Fruit fly (Drosophila melanogaster): ENCODE measurements around the gene Skel.

Skel gene

dm6 chr3R:10686307-10687094 is at the start of gene Skel:
Gene Skel, plus strand, starts transcription at chr3R:10686943.
- no peak for TF ChIP-seq EcR (GFP tag; optimal IDR thresholded peaks at IDR 0.05)
- TF ChIP-seq psq (optimal IDR thresholded peaks at IDR 0.05), result no peak
- no peak for TF ChIP-seq pan (optimal IDR thresholded peaks at IDR 0.05)
- TF ChIP-seq usp (GFP tag; optimal IDR thresholded peaks at IDR 0.05), result no peak
- TF ChIP-seq CG8478 (optimal IDR thresholded peaks at IDR 0.05), result no peak
- no peak for TF ChIP-seq Dll (optimal IDR thresholded peaks at IDR 0.05)

- TF ChIP-seq usp (GFP tag; optimal IDR thresholded peaks at IDR 0.05) (no peak), EcR (GFP tag; optimal IDR thresholded peaks at IDR 0.05) (no peak), CG8478 (optimal IDR thresholded peaks at IDR 0.05) (no peak), Dll (optimal IDR thresholded peaks at IDR 0.05) (no peak), pan (optimal IDR thresholded peaks at IDR 0.05) (no peak)
These were observed 47.9 kb upstream of the Skel start for dm6 chr3R:10638641-10639348.

- no peak for TF ChIP-seq pan (optimal IDR thresholded peaks at IDR 0.05)
- TF ChIP-seq Dll (optimal IDR thresholded peaks at IDR 0.05), result no peak
- TF ChIP-seq CG8478 (optimal IDR thresholded peaks at IDR 0.05), result no peak
- no peak for TF ChIP-seq psq (optimal IDR thresholded peaks at IDR 0.05)
- TF ChIP-seq EcR (GFP tag; optimal IDR thresholded peaks at IDR 0.05), result no peak
- no peak for TF ChIP-seq usp (GFP tag; optimal IDR thresholded peaks at IDR 0.05)
These were observed 47.3 kb upstream of the Skel start, which contains the start of gene hth for dm6 chr3R:10639468-10639867. Gene hth, minus strand, starts transcription at chr3R:10639568.

- TF ChIP-seq psq (optimal IDR thresholded peaks at IDR 0.05) (no peak), pan (optimal IDR thresholded peaks at IDR 0.05) (no peak), CG8478 (optimal IDR thresholded peaks at IDR 0.05) (no peak), Dll (optimal IDR thresholded peaks at IDR 0.05) (no peak), usp (GFP tag; optimal IDR thresholded peaks at IDR 0.05) (no peak), EcR (GFP tag; optimal IDR thresholded peaks at IDR 0.05) (no peak)
These were observed 46.0 kb upstream of the Skel start for dm6 chr3R:10640552-10641266.

dm6 chr3R:10641284-10641683 is 45.5 kb upstream of the Skel start:
- no peak for TF ChIP-seq usp (GFP tag; optimal IDR thresholded peaks at IDR 0.05)
- TF ChIP-seq psq (optimal IDR thresholded peaks at IDR 0.05), result no peak
- TF ChIP-seq Dll (optimal IDR thresholded peaks at IDR 0.05), result no peak
- no peak for TF ChIP-seq pan (optimal IDR thresholded peaks at IDR 0.05)
- no peak for TF ChIP-seq CG8478 (optimal IDR thresholded peaks at IDR 0.05)
- TF ChIP-seq EcR (GFP tag; optimal IDR thresholded peaks at IDR 0.05), result no peak

dm6 chr3R:10643077-10643784 is 43.5 kb upstream of the Skel start:
- no peak for TF ChIP-seq CG8478 (optimal IDR thresholded peaks at IDR 0.05)
- TF ChIP-seq pan (optimal IDR thresholded peaks at IDR 0.05), result no peak

- no peak for TF ChIP-seq psq (optimal IDR thresholded peaks at IDR 0.05)
- TF ChIP-seq usp (GFP tag; optimal IDR thresholded peaks at IDR 0.05), result no peak
- no peak for TF ChIP-seq CG8478 (optimal IDR thresholded peaks at IDR 0.05)
- TF ChIP-seq EcR (GFP tag; optimal IDR thresholded peaks at IDR 0.05), result no peak
- TF ChIP-seq pan (optimal IDR thresholded peaks at IDR 0.05), result no peak
- no peak for TF ChIP-seq Dll (optimal IDR thresholded peaks at IDR 0.05)
These were observed 41.2 kb upstream of the Skel start for dm6 chr3R:10645508-10645907.

- no peak for TF ChIP-seq usp (GFP tag; optimal IDR thresholded peaks at IDR 0.05)
- no peak for TF ChIP-seq EcR (GFP tag; optimal IDR thresholded peaks at IDR 0.05)
- no peak for TF ChIP-seq pan (optimal IDR thresholded peaks at IDR 0.05)
These were observed 39.6 kb upstream of the Skel start for dm6 chr3R:10647171-10647570.

- TF ChIP-seq psq (optimal IDR thresholded peaks at IDR 0.05) (no peak), EcR (GFP tag; optimal IDR thresholded peaks at IDR 0.05) (no peak), CG8478 (optimal IDR thresholded peaks at IDR 0.05) (no peak), Dll (optimal IDR thresholded peaks at IDR 0.05) (no peak), pan (optimal IDR thresholded peaks at IDR 0.05) (no peak), usp (GFP tag; optimal IDR thresholded peaks at IDR 0.05) (no peak)
These were observed 38.1 kb upstream of the Skel start for dm6 chr3R:10648556-10649181.

dm6 chr3R:10650641-10651318 is 36.0 kb upstream of the Skel start:
- TF ChIP-seq usp (GFP tag; optimal IDR thresholded peaks at IDR 0.05) (no peak), pan (optimal IDR thresholded peaks at IDR 0.05) (no peak), CG8478 (optimal IDR thresholded peaks at IDR 0.05) (no peak), EcR (GFP tag; optimal IDR thresholded peaks at IDR 0.05) (no peak), psq (optimal IDR thresholded peaks at IDR 0.05) (no peak), Dll (optimal IDR thresholded peaks at IDR 0.05) (no peak)

dm6 chr3R:10654642-10655041 is 32.1 kb upstream of the Skel start:
- TF ChIP-seq Dll (optimal IDR thresholded peaks at IDR 0.05) (no peak), psq (optimal IDR thresholded peaks at IDR 0.05) (no peak)
